Worm (Caenorhabditis elegans) whole organism, mixed stage, embryonic: Measurements from ENCODE around the gene F08H9.4.
A peak's percentile ranks its signal among the peaks of the same experiment; 100 is the strongest.

ENCODE experiments used
- M03D4.4 ChIP-seq: sonication (generic microtip); optimal IDR thresholded peaks from 2 replicates; lab custom pipeline; 2017; ENCODE audit warnings: mild to moderate bottlenecking, missing genetic modification characterization, missing compliant biosample characterization
- bed-3 ChIP-seq: fragments of 200-800 bp; sonication (Bioruptor generic); optimal IDR thresholded peaks from 3 replicates; lab custom pipeline; 2018; ENCODE audit warnings: mild to moderate bottlenecking, missing genetic modification characterization, moderate library complexity, missing compliant biosample characterization
- blmp-1 ChIP-seq: fragments of 150-350 bp; optimal IDR thresholded peaks from 2 replicates; lab custom pipeline; 2014; ENCODE audit warnings: missing biosample characterization, missing genetic modification characterization
- ceh-39 ChIP-seq: fragments of 150-350 bp; optimal IDR thresholded peaks from 2 replicates; lab custom pipeline; 2014; ENCODE audit warnings: missing biosample characterization, missing genetic modification characterization
- ceh-43 ChIP-seq: fragments of 200-800 bp; sonication (Bioruptor generic); optimal IDR thresholded peaks from 2 replicates; lab custom pipeline; 2018; ENCODE audit warnings: mild to moderate bottlenecking, missing genetic modification characterization, moderate library complexity, missing compliant biosample characterization
- ceh-83 ChIP-seq: fragments of 200-800 bp; sonication (Bioruptor generic); optimal IDR thresholded peaks from 2 replicates; lab custom pipeline; 2018; ENCODE audit warnings: mild to moderate bottlenecking, missing genetic modification characterization, missing compliant biosample characterization
- ces-1 ChIP-seq: fragments of 150-350 bp; optimal IDR thresholded peaks from 2 replicates; lab custom pipeline; 2014; ENCODE audit warnings: missing biosample characterization, missing genetic modification reagents, missing genetic modification characterization
- cnd-1 ChIP-seq: fragments of 200-800 bp; sonication (Bioruptor generic); optimal IDR thresholded peaks from 2 replicates; lab custom pipeline; 2018; ENCODE audit warnings: mild to moderate bottlenecking, missing genetic modification characterization, missing compliant biosample characterization
- elt-1 ChIP-seq: sonication (generic microtip); optimal IDR thresholded peaks from 2 replicates; lab custom pipeline; 2017; ENCODE audit warnings: missing genetic modification characterization, mild to moderate bottlenecking, missing compliant biosample characterization, antibody characterized with exemption, moderate library complexity, borderline replicate concordance; ENCODE audit not compliant: insufficient read depth
- flh-1 ChIP-seq: fragments of 200-800 bp; sonication (Bioruptor generic); optimal IDR thresholded peaks from 2 replicates; lab custom pipeline; 2018; ENCODE audit warnings: mild to moderate bottlenecking, missing genetic modification characterization, moderate library complexity, missing compliant biosample characterization
- ham-2 ChIP-seq: fragments of 200-800 bp; sonication (Bioruptor generic); optimal IDR thresholded peaks from 2 replicates; lab custom pipeline; 2018; ENCODE audit warnings: mild to moderate bottlenecking, missing genetic modification characterization, missing compliant biosample characterization
- hlh-1 ChIP-seq: fragments of 150-350 bp; optimal IDR thresholded peaks from 2 replicates; lab custom pipeline; 2014; ENCODE audit warnings: missing biosample characterization, missing genetic modification reagents, missing genetic modification characterization
- lin-13 ChIP-seq: fragments of 150-350 bp; optimal IDR thresholded peaks from 2 replicates; lab custom pipeline; 2014; ENCODE audit warnings: missing biosample characterization, missing genetic modification characterization
- lin-32 ChIP-seq: fragments of 200-800 bp; sonication (Bioruptor generic); optimal IDR thresholded peaks from 2 replicates; lab custom pipeline; 2018; ENCODE audit warnings: mild to moderate bottlenecking, missing genetic modification characterization, missing compliant biosample characterization
- lsy-2 ChIP-seq: fragments of 150-350 bp; optimal IDR thresholded peaks from 2 replicates; lab custom pipeline; 2014; ENCODE audit warnings: missing biosample characterization, missing genetic modification characterization
- mab-5 ChIP-seq: fragments of 150-350 bp; optimal IDR thresholded peaks from 2 replicates; lab custom pipeline; 2014; ENCODE audit warnings: missing biosample characterization, missing genetic modification characterization
- mep-1 ChIP-seq: fragments of 150-350 bp; optimal IDR thresholded peaks from 2 replicates; lab custom pipeline; 2017; ENCODE audit warnings: missing biosample characterization, missing genetic modification reagents, missing genetic modification characterization, inconsistent platforms
- mls-2 ChIP-seq: sonication (generic microtip); optimal IDR thresholded peaks from 2 replicates; lab custom pipeline; 2016; ENCODE audit warnings: mild to moderate bottlenecking, missing genetic modification characterization, moderate library complexity, missing compliant biosample characterization
- nhr-12 ChIP-seq: fragments of 150-350 bp; optimal IDR thresholded peaks from 2 replicates; lab custom pipeline; 2014; ENCODE audit warnings: missing biosample characterization, missing genetic modification characterization
- nhr-237 ChIP-seq: fragments of 150-350 bp; optimal IDR thresholded peaks from 2 replicates; lab custom pipeline; 2014; ENCODE audit warnings: missing biosample characterization, missing genetic modification characterization
- nhr-28 ChIP-seq: fragments of 150-350 bp; optimal IDR thresholded peaks from 2 replicates; lab custom pipeline; 2014; ENCODE audit warnings: missing biosample characterization, missing genetic modification characterization
- nhr-76 ChIP-seq: sonication (generic microtip); optimal IDR thresholded peaks from 2 replicates; lab custom pipeline; 2017; ENCODE audit warnings: missing biosample characterization, missing genetic modification characterization
- pha-4 ChIP-seq: fragments of 150-350 bp; optimal IDR thresholded peaks from 2 replicates; lab custom pipeline; 2018; ENCODE audit warnings: missing biosample characterization, missing genetic modification reagents, missing genetic modification characterization
- sem-2 ChIP-seq: fragments of 200-800 bp; sonication (Bioruptor generic); optimal IDR thresholded peaks from 2 replicates; lab custom pipeline; 2018; ENCODE audit warnings: mild to moderate bottlenecking, missing genetic modification characterization, missing compliant biosample characterization
- snpc-4 ChIP-seq: fragments of 150-350 bp; optimal IDR thresholded peaks from 2 replicates; lab custom pipeline; 2014; ENCODE audit warnings: missing biosample characterization, missing genetic modification characterization
- sptf-1 ChIP-seq: sonication (generic microtip); optimal IDR thresholded peaks from 2 replicates; lab custom pipeline; 2017; ENCODE audit warnings: mild to moderate bottlenecking, missing genetic modification characterization, moderate library complexity, missing compliant biosample characterization
- tbx-8 ChIP-seq: fragments of 200-800 bp; sonication (Bioruptor generic); optimal IDR thresholded peaks from 2 replicates; lab custom pipeline; 2018; ENCODE audit warnings: mild to moderate bottlenecking, missing genetic modification characterization, moderate library complexity, missing compliant biosample characterization
- unc-120 ChIP-seq: sonication (generic microtip); optimal IDR thresholded peaks from 2 replicates; lab custom pipeline; 2017; ENCODE audit warnings: missing genetic modification characterization, missing compliant biosample characterization; ENCODE audit not compliant: poor library complexity, severe bottlenecking
- unc-39 ChIP-seq: fragments of 150-350 bp; optimal IDR thresholded peaks from 2 replicates; lab custom pipeline; 2014; ENCODE audit warnings: missing biosample characterization, missing genetic modification characterization
- unc-62 ChIP-seq: fragments of 150-350 bp; optimal IDR thresholded peaks from 2 replicates; lab custom pipeline; 2014; ENCODE audit warnings: missing biosample characterization, missing genetic modification reagents, missing genetic modification characterization

F08H9.4 gene

ce11 chrV:14456626-14457025 is 7.6 kb downstream of the F08H9.4 start, which contains the start of gene bmk-1:
Gene bmk-1 (minus strand): TSS chrV:14456984.
- no peak for TF ChIP-seq elt-1 (tag; lab: Kevin White, UChicago)
- TF ChIP-seq hlh-1 (tag; lab: Kevin White, UChicago): no peak
- TF ChIP-seq lin-13 (tag; lab: Kevin White, UChicago): peak; percentile 35
- TF ChIP-seq sem-2: no peak

- TF ChIP-seq M03D4.4 (no peak), pha-4 (tag; lab: Kevin White, UChicago) (no peak), mab-5 (tag; lab: Kevin White, UChicago) (no peak), ceh-43 (no peak), ceh-39 (tag; lab: Kevin White, UChicago) (no peak), tbx-8 (GFP tag; lab: Kevin White, UChicago) (no peak), lin-13 (tag; lab: Kevin White, UChicago) (no peak), nhr-12 (tag; lab: Kevin White, UChicago) (no peak), nhr-237 (tag; lab: Kevin White, UChicago) (no peak), elt-1 (tag; lab: Kevin White, UChicago) (no peak), blmp-1 (tag; lab: Kevin White, UChicago) (no peak), lin-32 (GFP tag; lab: Kevin White, UChicago) (no peak), unc-62 (no peak)
- TF ChIP-seq, all 35 proteins: peak for 0
Observed at ce11 chrV:14449397-14449796, 14.8 kb downstream of the F08H9.4 start, which contains the start of gene F23B12.7. Gene F23B12.7 (plus strand): TSS chrV:14449697.

ce11 chrV:14448669-14449068 is 15.6 kb downstream of the F08H9.4 start:
- TF ChIP-seq M03D4.4 (no peak), flh-1 (GFP tag; lab: Kevin White, UChicago) (no peak), pha-4 (tag; lab: Kevin White, UChicago) (no peak), mls-2 (tag; lab: Kevin White, UChicago) (no peak), nhr-237 (tag; lab: Kevin White, UChicago) (no peak), lsy-2 (tag; lab: Kevin White, UChicago) (no peak), unc-39 (tag; lab: Kevin White, UChicago) (no peak), snpc-4 (no peak), sem-2 (no peak), elt-1 (tag; lab: Kevin White, UChicago) (no peak), cnd-1 (tag; lab: Kevin White, UChicago) (no peak), ceh-83 (GFP tag; lab: Kevin White, UChicago) (no peak)
- TF ChIP-seq, all 35 proteins: peak for 0

DNA sequence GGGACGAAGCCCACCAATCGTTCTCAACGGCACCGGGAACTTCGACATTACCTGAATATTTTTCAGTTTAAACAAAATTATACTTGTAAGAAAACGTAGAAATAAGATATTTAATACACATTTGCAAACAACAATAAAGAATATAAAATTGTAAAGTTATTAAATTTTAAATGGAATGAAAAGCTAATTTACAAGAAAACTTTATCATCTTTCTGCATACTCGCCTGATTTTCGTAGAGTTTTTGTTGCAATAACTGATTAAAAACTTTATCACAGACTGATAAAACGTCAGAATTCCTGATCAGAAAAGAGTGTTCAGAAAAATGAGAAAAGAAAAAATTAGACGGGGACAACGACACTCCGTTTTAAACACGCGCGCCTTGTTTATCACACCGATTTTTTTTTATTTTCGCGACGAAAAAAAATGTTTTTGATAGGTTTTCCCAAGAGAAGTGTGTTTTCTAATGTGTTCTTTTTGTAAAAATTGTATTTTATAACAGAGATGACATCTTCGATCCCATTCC is 16.9 kb downstream of the F08H9.4 start, which contains the start of the genes dlat-1 and fntb-1:
Gene dlat-1, minus strand, starts transcription at position 51 of the 524 bp plus-strand sequence.
Gene fntb-1, plus strand, starts transcription at position 412 of the 524 bp plus-strand sequence.
- TF ChIP-seq tbx-8 (GFP tag; lab: Kevin White, UChicago) (no peak), mep-1 (tag; lab: Kevin White, UChicago) (no peak), hlh-1 (tag; lab: Kevin White, UChicago) (no peak), nhr-76 (tag; lab: Kevin White, UChicago) (no peak), nhr-28 (no peak), elt-1 (tag; lab: Kevin White, UChicago) (no peak), blmp-1 (tag; lab: Kevin White, UChicago) (no peak), unc-120 (tag; lab: Kevin White, UChicago) (no peak), ham-2 (GFP tag; lab: Kevin White, UChicago) (no peak), sptf-1 (tag; lab: Kevin White, UChicago) (no peak)

ce11 chrV:14446453-14446852 is 17.8 kb downstream of the F08H9.4 start:
- TF ChIP-seq unc-120 (tag; lab: Kevin White, UChicago) (no peak), cnd-1 (tag; lab: Kevin White, UChicago) (no peak), mab-5 (tag; lab: Kevin White, UChicago) (no peak), elt-1 (tag; lab: Kevin White, UChicago) (no peak), sem-2 (no peak), ces-1 (GFP tag; lab: Kevin White, UChicago) (no peak), unc-62 (no peak), nhr-12 (tag; lab: Kevin White, UChicago) (no peak), nhr-76 (tag; lab: Kevin White, UChicago) (no peak), ham-2 (GFP tag; lab: Kevin White, UChicago) (no peak), sptf-1 (tag; lab: Kevin White, UChicago) (no peak), lin-32 (GFP tag; lab: Kevin White, UChicago) (no peak), M03D4.4 (no peak), bed-3 (no peak)
- TF ChIP-seq, all 35 proteins: peak for 0
